Worm (Caenorhabditis elegans) whole organism, L1 larva: ENCODE results near the gene anmt-3.
A peak's percentile ranks its signal among the peaks of the same experiment; 100 is the strongest.

ENCODE experiments used
- C16A3.4 ChIP-seq: fragments of 150-350 bp; optimal IDR thresholded peaks from 2 replicates; lab custom pipeline; 2014; ENCODE audit warnings: missing biosample characterization, missing genetic modification characterization
- F16B12.6 ChIP-seq: fragments of 150-350 bp; optimal IDR thresholded peaks from 2 replicates; lab custom pipeline; 2014; ENCODE audit warnings: missing biosample characterization, missing genetic modification characterization
- aha-1 ChIP-seq: fragments of 150-350 bp; optimal IDR thresholded peaks from 2 replicates; lab custom pipeline; 2014; ENCODE audit warnings: missing biosample characterization, missing genetic modification characterization
- blmp-1 ChIP-seq: fragments of 150-350 bp; optimal IDR thresholded peaks from 2 replicates; lab custom pipeline; 2014; ENCODE audit warnings: missing biosample characterization, missing genetic modification characterization
- ceh-82 ChIP-seq, 3 experiments: fragments of 150-350 bp in 1 of 3; sonication (generic microtip) in 2 of 3; optimal IDR thresholded peaks; 2 replicates each; lab custom pipeline; 2014 to 2017; ENCODE audit warnings: missing biosample characterization in 3 of 3, missing genetic modification characterization in 3 of 3
- dpl-1 ChIP-seq, 3 experiments: fragments of 150-350 bp in 2 of 3; sonication (generic microtip) in 1 of 3; optimal IDR thresholded peaks; 2 replicates each; lab custom pipeline; 2014 to 2017; ENCODE audit warnings: missing biosample characterization in 3 of 3, missing genetic modification characterization in 3 of 3, missing genetic modification reagents in 3 of 3
- dsc-1 ChIP-seq: sonication (generic microtip); optimal IDR thresholded peaks from 2 replicates; lab custom pipeline; 2016; ENCODE audit warnings: mild to moderate bottlenecking, missing genetic modification characterization, missing compliant biosample characterization
- efl-1 ChIP-seq, 4 experiments: fragments of 150-350 bp; optimal IDR thresholded peaks in 3 of 4; peaks in 1 of 4; 1 replicate in 1 of 4; 2 replicates in 3 of 4; lab custom pipeline; 2014; ENCODE audit warnings: missing biosample characterization in 2 of 4, missing genetic modification characterization in 2 of 4, missing genetic modification reagents in 2 of 4
- elt-2 ChIP-seq: sonication (generic microtip); optimal IDR thresholded peaks from 2 replicates; lab custom pipeline; 2016; ENCODE audit warnings: missing genetic modification characterization, mild to moderate bottlenecking, inconsistent platforms, missing compliant biosample characterization, missing genetic modification reagents
- ets-5 ChIP-seq: fragments of 200-800 bp; sonication (Bioruptor generic); IDR thresholded peaks from 2 replicates; pipeline ENCODE4 v1.3.6; 2022; ENCODE audit warnings: missing genetic modification characterization, missing compliant biosample characterization
- fkh-10 ChIP-seq: sonication (generic microtip); optimal IDR thresholded peaks from 2 replicates; lab custom pipeline; 2017; ENCODE audit warnings: missing biosample characterization, missing genetic modification reagents, missing genetic modification characterization
- fkh-8 ChIP-seq: sonication (generic microtip); optimal IDR thresholded peaks from 2 replicates; lab custom pipeline; 2016; ENCODE audit warnings: mild to moderate bottlenecking, missing genetic modification characterization, missing compliant biosample characterization
- fos-1 ChIP-seq: fragments of 150-350 bp; optimal IDR thresholded peaks from 2 replicates; lab custom pipeline; 2014; ENCODE audit warnings: missing biosample characterization, missing genetic modification characterization
- grh-1 ChIP-seq: fragments of 200-800 bp; sonication (Bioruptor generic); IDR thresholded peaks from 2 replicates; pipeline ENCODE4 v1.3.6; 2022; ENCODE audit warnings: missing genetic modification reagents, missing genetic modification characterization, missing compliant biosample characterization
- hlh-17 ChIP-seq: fragments of 200-800 bp; sonication (Bioruptor generic); optimal IDR thresholded peaks from 2 replicates; lab custom pipeline; 2018; ENCODE audit warnings: missing genetic modification characterization, mild to moderate bottlenecking, missing compliant biosample characterization, moderate library complexity, borderline replicate concordance
- jun-1 ChIP-seq: fragments of 150-350 bp; optimal IDR thresholded peaks from 2 replicates; lab custom pipeline; 2014; ENCODE audit warnings: missing biosample characterization, missing genetic modification reagents, missing genetic modification characterization
- lin-13 ChIP-seq: fragments of 150-350 bp; optimal IDR thresholded peaks from 2 replicates; lab custom pipeline; 2014; ENCODE audit warnings: missing biosample characterization, missing genetic modification reagents, missing genetic modification characterization
- lin-15B ChIP-seq: fragments of 150-350 bp; sonication (generic microtip); optimal IDR thresholded peaks from 3 replicates; lab custom pipeline; 2014; ENCODE audit warnings: missing biosample characterization, missing genetic modification characterization
- lin-35 ChIP-seq, 2 experiments: fragments of 150-350 bp; optimal IDR thresholded peaks; 2 replicates each; lab custom pipeline; 2014; ENCODE audit warnings: missing biosample characterization in 2 of 2, missing genetic modification characterization in 2 of 2, missing genetic modification reagents in 2 of 2
- lir-3 ChIP-seq: sonication (generic microtip); optimal IDR thresholded peaks from 2 replicates; lab custom pipeline; 2016; ENCODE audit warnings: mild to moderate bottlenecking, missing genetic modification characterization, moderate library complexity, missing compliant biosample characterization; ENCODE audit not compliant: poor library complexity
- lsy-2 ChIP-seq, 2 experiments: fragments of 150-350 bp; optimal IDR thresholded peaks; 2 replicates each; lab custom pipeline; 2014; ENCODE audit warnings: missing biosample characterization in 2 of 2, missing genetic modification characterization in 2 of 2
- mab-9 ChIP-seq: fragments of 200-800 bp; sonication (Bioruptor generic); IDR thresholded peaks from 2 replicates; pipeline ENCODE4 v1.3.6; 2022; ENCODE audit warnings: missing genetic modification reagents, missing genetic modification characterization, missing compliant biosample characterization
- mdl-1 ChIP-seq, 2 experiments: fragments of 150-350 bp; optimal IDR thresholded peaks; 2 replicates each; lab custom pipeline; 2014 to 2017; ENCODE audit warnings: missing biosample characterization in 2 of 2, missing genetic modification characterization in 2 of 2, inconsistent platforms in 1 of 2
- nhr-19 ChIP-seq: fragments of 200-800 bp; sonication (Bioruptor generic); conservative IDR thresholded peaks from 2 replicates; pipeline ENCODE4 v1.3.6; 2022; ENCODE audit warnings: missing genetic modification characterization, missing compliant biosample characterization
- nhr-20 ChIP-seq: sonication (generic microtip); optimal IDR thresholded peaks from 2 replicates; lab custom pipeline; 2016; ENCODE audit warnings: mild to moderate bottlenecking, missing genetic modification characterization, missing compliant biosample characterization
- nhr-237 ChIP-seq: fragments of 150-350 bp; optimal IDR thresholded peaks from 2 replicates; lab custom pipeline; 2014; ENCODE audit warnings: missing biosample characterization, missing genetic modification characterization
- nhr-28 ChIP-seq: fragments of 150-350 bp; optimal IDR thresholded peaks from 2 replicates; lab custom pipeline; 2014; ENCODE audit warnings: missing biosample characterization, missing genetic modification characterization
- nhr-47 ChIP-seq: sonication (generic microtip); optimal IDR thresholded peaks from 2 replicates; lab custom pipeline; 2016; ENCODE audit warnings: mild to moderate bottlenecking, missing genetic modification characterization, moderate library complexity, missing compliant biosample characterization
- nhr-71 ChIP-seq: sonication (generic microtip); optimal IDR thresholded peaks from 2 replicates; lab custom pipeline; 2016; ENCODE audit warnings: mild to moderate bottlenecking, missing genetic modification characterization, moderate library complexity, missing compliant biosample characterization
- nhr-77 ChIP-seq: fragments of 150-350 bp; optimal IDR thresholded peaks from 2 replicates; lab custom pipeline; 2014; ENCODE audit warnings: missing biosample characterization, missing genetic modification characterization
- nhr-84 ChIP-seq: sonication (generic microtip); optimal IDR thresholded peaks from 2 replicates; lab custom pipeline; 2017; ENCODE audit warnings: missing biosample characterization, missing genetic modification characterization
- nhr-90 ChIP-seq: sonication (generic microtip); optimal IDR thresholded peaks from 2 replicates; lab custom pipeline; 2016; ENCODE audit warnings: mild to moderate bottlenecking, missing genetic modification characterization, missing compliant biosample characterization; ENCODE audit not compliant: poor library complexity
- rnt-1 ChIP-seq: sonication (generic microtip); optimal IDR thresholded peaks from 2 replicates; lab custom pipeline; 2016; ENCODE audit warnings: mild to moderate bottlenecking, missing genetic modification characterization, moderate library complexity, missing compliant biosample characterization
- snpc-4 ChIP-seq: fragments of 150-350 bp; optimal IDR thresholded peaks from 2 replicates; lab custom pipeline; 2014; ENCODE audit warnings: missing biosample characterization, missing genetic modification characterization
- sox-4 ChIP-seq: sonication (generic microtip); optimal IDR thresholded peaks from 2 replicates; lab custom pipeline; 2016; ENCODE audit warnings: missing genetic modification characterization, missing compliant biosample characterization
- sup-37 ChIP-seq: fragments of 200-800 bp; sonication (Bioruptor generic); optimal IDR thresholded peaks from 2 replicates; lab custom pipeline; 2018; ENCODE audit warnings: mild to moderate bottlenecking, missing genetic modification characterization, missing compliant biosample characterization
- swsn-7 ChIP-seq: sonication (generic microtip); optimal IDR thresholded peaks from 2 replicates; lab custom pipeline; 2016; ENCODE audit warnings: missing genetic modification characterization, missing compliant biosample characterization
- unc-130 ChIP-seq: fragments of 150-350 bp; optimal IDR thresholded peaks from 2 replicates; lab custom pipeline; 2017; ENCODE audit warnings: missing biosample characterization, missing genetic modification characterization, inconsistent platforms
- unc-98 ChIP-seq: fragments of 200-800 bp; sonication (Bioruptor generic); IDR thresholded peaks from 2 replicates; pipeline ENCODE4 v1.3.6; 2022; ENCODE audit warnings: missing genetic modification characterization, missing compliant biosample characterization
- xbp-1 ChIP-seq: sonication (generic microtip); optimal IDR thresholded peaks from 2 replicates; lab custom pipeline; 2016; ENCODE audit warnings: missing genetic modification characterization, missing compliant biosample characterization
- zag-1 ChIP-seq: fragments of 150-350 bp; optimal IDR thresholded peaks from 2 replicates; lab custom pipeline; 2014; ENCODE audit warnings: missing biosample characterization, missing genetic modification characterization

Gene anmt-3

DNA sequence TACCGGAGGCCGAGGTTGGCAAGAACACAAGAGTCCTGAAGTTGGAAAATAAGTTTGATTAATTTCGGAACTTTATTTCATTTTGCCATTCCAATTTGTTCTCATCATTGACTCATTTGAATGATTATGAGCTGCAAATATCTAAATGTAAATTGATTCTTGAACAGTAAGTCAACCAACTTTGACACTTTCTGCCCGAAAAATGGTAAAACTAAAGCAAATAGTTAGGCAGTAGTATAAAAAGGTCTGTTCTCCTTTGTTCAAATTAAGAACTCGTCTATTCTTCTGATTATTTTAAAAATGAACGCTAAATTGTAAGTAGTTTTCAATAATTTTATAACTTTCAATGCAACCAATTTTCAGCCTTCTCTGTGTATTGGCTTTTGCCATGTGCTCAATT is 15.1 kb downstream of the anmt-3 start, which contains the start of gene fipr-12:
fipr-12 (plus strand) TSS at position 301 of the 400 bp plus-strand sequence.
- no peak for TF ChIP-seq hlh-17 (GFP tag; lab: Kevin White, UChicago)
- TF ChIP-seq nhr-71 (tag; lab: Kevin White, UChicago), result no peak
- no peak for TF ChIP-seq fos-1 (tag; lab: Kevin White, UChicago)
- TF ChIP-seq ets-5, result no peak
- no peak for TF ChIP-seq dsc-1 (tag; lab: Kevin White, UChicago)
- TF ChIP-seq, all 84 proteins: peak for 0

DNA sequence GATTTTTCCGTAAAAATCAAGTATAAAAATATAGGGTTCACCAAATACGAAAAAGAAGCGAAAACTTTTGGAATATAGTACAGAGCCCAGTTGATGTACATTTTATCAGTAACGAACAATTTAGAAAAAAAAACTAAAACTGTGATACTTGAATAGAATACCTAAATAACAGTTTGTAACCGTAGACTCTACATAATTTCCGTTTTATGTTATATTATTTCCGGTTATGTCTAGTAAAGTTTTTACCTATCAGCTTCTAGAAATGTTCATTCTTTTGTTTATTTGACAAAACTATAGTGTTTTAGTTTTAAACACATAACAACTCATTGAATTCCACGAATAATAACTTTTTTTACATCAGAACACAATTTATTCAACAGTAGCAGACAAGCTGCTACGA is 20.7 kb downstream of the anmt-3 start, which contains the start of gene srj-33:
srj-33 (minus strand) TSS at position 101 of the 400 bp plus-strand sequence.
- TF ChIP-seq nhr-47 (no peak), ceh-82 (tag; optimal IDR thresholded peaks at IDR 0.05; lab: Kevin White, UChicago) (no peak), nhr-19 (GFP tag; lab: Robert Waterston, UW) (no peak), sox-4 (tag; lab: Kevin White, UChicago) (no peak), elt-2 (tag; lab: Kevin White, UChicago) (no peak), dsc-1 (tag; lab: Kevin White, UChicago) (no peak)

DNA sequence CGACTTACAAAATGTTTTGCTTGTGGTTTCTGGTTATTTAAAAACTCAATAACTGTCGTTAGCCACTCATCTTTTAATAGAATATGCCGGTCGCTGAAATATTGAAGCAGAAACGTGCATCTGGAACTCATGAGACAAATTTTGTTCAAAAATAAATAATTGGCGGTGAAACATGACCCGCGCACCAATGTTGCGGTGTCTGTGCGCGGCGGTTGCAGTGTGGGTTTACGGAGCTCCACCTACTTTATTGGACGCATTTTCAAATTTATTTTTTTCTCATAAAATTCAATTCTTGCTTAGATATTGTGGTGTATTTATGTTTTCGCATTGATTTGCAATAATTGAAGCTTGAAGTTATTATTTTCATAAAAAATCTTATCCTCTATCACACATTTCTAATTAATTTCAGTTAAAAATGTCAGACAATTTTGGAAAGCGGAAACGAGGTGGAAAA is 27.5 kb downstream of the anmt-3 start, which contains the start of the genes rmh-2 and suds-3:
rmh-2 (minus strand) TSS at position 164 of the 454 bp plus-strand sequence.
suds-3 (plus strand) TSS at position 404 of the 454 bp plus-strand sequence.
- TF ChIP-seq unc-98 (GFP tag; lab: Robert Waterston, UW), result no peak
- no peak for TF ChIP-seq sup-37
- TF ChIP-seq xbp-1 (tag; lab: Kevin White, UChicago), result peak; percentile 26
- TF ChIP-seq mab-9 (GFP tag; lab: Robert Waterston, UW), result no peak
- peak; percentile 53 for TF ChIP-seq C16A3.4 (tag; lab: Kevin White, UChicago)
- peak; percentile 50 for TF ChIP-seq nhr-71 (tag; lab: Kevin White, UChicago)
- TF ChIP-seq nhr-237 (tag; lab: Kevin White, UChicago), result no peak
- TF ChIP-seq nhr-90 (tag; lab: Kevin White, UChicago), result peak; percentile 7
- TF ChIP-seq blmp-1 (tag; lab: Kevin White, UChicago), result peak; percentile 1
- TF ChIP-seq grh-1, result no peak
- no peak for TF ChIP-seq aha-1 (tag; lab: Kevin White, UChicago)
- no peak for TF ChIP-seq nhr-19 (GFP tag; lab: Robert Waterston, UW)
- peak; percentile 9 for TF ChIP-seq unc-130
- peak; percentile 11 for TF ChIP-seq dsc-1 (tag; lab: Kevin White, UChicago)
- no peak for TF ChIP-seq F16B12.6
- peak; percentile 69 for TF ChIP-seq rnt-1
- peak; percentile 39 for TF ChIP-seq lin-15B (tag; lab: Kevin White, UChicago)
- TF ChIP-seq efl-1 (optimal IDR thresholded peaks at IDR 0.05; lab: Kevin White, UChicago), result peak; percentile 60 to 85
- peak; percentile 78 to 98 for TF ChIP-seq efl-1 (GFP tag; optimal IDR thresholded peaks at IDR 0.05 in 1 of 2; lab: Kevin White, UChicago)
- no peak for TF ChIP-seq nhr-28 (tag; lab: Kevin White, UChicago)
- no peak for TF ChIP-seq nhr-77 (tag; lab: Kevin White, UChicago)
- TF ChIP-seq jun-1 (tag; lab: Kevin White, UChicago), result no peak
- TF ChIP-seq dpl-1 (GFP tag; optimal IDR thresholded peaks at IDR 0.05; lab: Kevin White, UChicago), result peak; percentile 72 to 87 (median 82)
- no peak for TF ChIP-seq lir-3
- TF ChIP-seq nhr-84 (tag; lab: Kevin White, UChicago), result no peak
- TF ChIP-seq fkh-8 (tag; lab: Kevin White, UChicago), result no peak
- TF ChIP-seq lsy-2 (tag; optimal IDR thresholded peaks at IDR 0.05; lab: Kevin White, UChicago), result peak in 1 of 2 experiments; percentile 69
- peak in 1 of 3 experiments; percentile 9 for TF ChIP-seq ceh-82 (tag; optimal IDR thresholded peaks at IDR 0.05; lab: Kevin White, UChicago)
- peak; percentile 31 for TF ChIP-seq nhr-20
- peak in 1 of 2 experiments; percentile 16 for TF ChIP-seq mdl-1 (tag; optimal IDR thresholded peaks at IDR 0.05; lab: Kevin White, UChicago)
- TF ChIP-seq fkh-10 (GFP tag; lab: Kevin White, UChicago), result no peak
- TF ChIP-seq swsn-7 (tag; lab: Kevin White, UChicago), result peak; percentile 20
- TF ChIP-seq lin-13 (GFP tag; lab: Kevin White, UChicago), result no peak
- TF ChIP-seq snpc-4, result no peak
- no peak for TF ChIP-seq zag-1 (tag; lab: Kevin White, UChicago)
- TF ChIP-seq lin-35 (GFP tag; optimal IDR thresholded peaks at IDR 0.05; lab: Kevin White, UChicago), result peak; percentile 69 to 92
